Fruit fly (Drosophila melanogaster) whole organism: ENCODE results near the gene CG17612.

ENCODE experiments used
- CG8478 ChIP-seq: fragments of >200 bp; optimal IDR thresholded peaks from 2 replicates; lab custom pipeline; 2018; ENCODE audit warnings: inconsistent platforms
- Dll ChIP-seq: fragments of >200 bp; optimal IDR thresholded peaks from 2 replicates; lab custom pipeline; 2017
- EcR ChIP-seq, 2 experiments: fragments of >200 bp; optimal IDR thresholded peaks; 2 replicates each; lab custom pipeline; 2017; ENCODE audit warnings: missing biosample characterization in 2 of 2, missing genetic modification characterization in 2 of 2, missing genetic modification reagents in 2 of 2
- pan ChIP-seq: fragments of >200 bp; optimal IDR thresholded peaks from 2 replicates; lab custom pipeline; 2017
- psq ChIP-seq: fragments of >200 bp; optimal IDR thresholded peaks from 2 replicates; lab custom pipeline; 2017
- usp ChIP-seq: fragments of >200 bp; optimal IDR thresholded peaks from 2 replicates; lab custom pipeline; 2017; ENCODE audit warnings: missing biosample characterization, missing genetic modification characterization, mixed read lengths

The CG17612 gene

dm6 chr2L:4332962-4333757, 49.4 kb downstream of the CG17612 start:
- TF ChIP-seq psq (no peak), pan (lab: Kevin White, UChicago) (peak; percentile 91), EcR (GFP tag; optimal IDR thresholded peaks at IDR 0.05; lab: Kevin White, UChicago) (peak in 1 of 2 experiments; percentile 40), usp (GFP tag; lab: Kevin White, UChicago) (no peak), Dll (no peak), CG8478 (lab: Kevin White, UChicago) (peak; percentile 45)

dm6 chr2L:4332583-4332961, 50.0 kb downstream of the CG17612 start:
- TF ChIP-seq pan (lab: Kevin White, UChicago) = no peak
- no peak for TF ChIP-seq EcR (GFP tag; optimal IDR thresholded peaks at IDR 0.05; lab: Kevin White, UChicago)
- no peak for TF ChIP-seq psq
- TF ChIP-seq Dll = no peak

dm6 chr2L:4331779-4332328, 50.7 kb downstream of the CG17612 start:
- no peak for TF ChIP-seq EcR (GFP tag; optimal IDR thresholded peaks at IDR 0.05; lab: Kevin White, UChicago)
- no peak for TF ChIP-seq CG8478 (lab: Kevin White, UChicago)
- no peak for TF ChIP-seq usp (GFP tag; lab: Kevin White, UChicago)
- TF ChIP-seq Dll = no peak
- no peak for TF ChIP-seq psq
- no peak for TF ChIP-seq pan (lab: Kevin White, UChicago)
